Fruit fly (Drosophila melanogaster) whole organism, embryonic: ENCODE data around the gene CG17768.

Source experiments
- ATbp ChIP-seq: fragments of 200-800 bp; sonication (Bioruptor generic); optimal IDR thresholded peaks from 2 replicates; lab custom pipeline; 2017; ENCODE audit warnings: missing biosample characterization, mild to moderate bottlenecking, missing genetic modification characterization, missing genetic modification reagents
- Abd-B ChIP-seq: fragments of 200-800 bp; sonication (Bioruptor generic); optimal IDR thresholded peaks from 2 replicates; lab custom pipeline; 2018; ENCODE audit warnings: missing biosample characterization, mild to moderate bottlenecking, missing genetic modification characterization, moderate library complexity
- Aef1 ChIP-seq: fragments of 200-800 bp; sonication (Bioruptor generic); IDR thresholded peaks from 3 replicates; pipeline ENCODE4 v1.3.6; 2022; ENCODE audit warnings: missing biosample characterization, missing genetic modification characterization
- Atf3 ChIP-seq: fragments of 200-800 bp; sonication (Bioruptor generic); optimal IDR thresholded peaks from 3 replicates; lab custom pipeline; 2016; ENCODE audit warnings: missing biosample characterization, missing genetic modification characterization
- BtbVII ChIP-seq: fragments of 200-800 bp; sonication (Bioruptor generic); optimal IDR thresholded peaks from 3 replicates; lab custom pipeline; 2017; ENCODE audit warnings: missing biosample characterization, mild to moderate bottlenecking, missing genetic modification characterization
- CG11696 ChIP-seq: fragments of 200-800 bp; sonication (Bioruptor generic); IDR thresholded peaks from 2 replicates; pipeline ENCODE4 v1.3.6; 2022; ENCODE audit warnings: missing biosample characterization, missing genetic modification characterization
- CG15269 ChIP-seq: fragments of 200-800 bp; sonication (Bioruptor generic); optimal IDR thresholded peaks from 2 replicates; lab custom pipeline; 2018; ENCODE audit warnings: missing biosample characterization, mild to moderate bottlenecking, missing genetic modification characterization, moderate library complexity
- CG16815 ChIP-seq: fragments of 200-800 bp; sonication (Bioruptor generic); optimal IDR thresholded peaks from 3 replicates; lab custom pipeline; 2017; ENCODE audit warnings: missing biosample characterization, mild to moderate bottlenecking, missing genetic modification characterization
- CG17361 ChIP-seq: fragments of 200-800 bp; sonication (Bioruptor generic); IDR thresholded peaks from 3 replicates; pipeline ENCODE4 v1.3.6; 2022; ENCODE audit warnings: missing biosample characterization, missing genetic modification characterization
- CG17829 ChIP-seq: fragments of 200-800 bp; optimal IDR thresholded peaks from 2 replicates; lab custom pipeline; 2019; ENCODE audit warnings: missing biosample characterization, mild to moderate bottlenecking, missing genetic modification characterization, moderate library complexity
- CG31441 ChIP-seq: fragments of 200-800 bp; sonication (Bioruptor generic); IDR thresholded peaks from 2 replicates; pipeline ENCODE4 v1.3.6; 2022; ENCODE audit warnings: missing biosample characterization, missing genetic modification characterization
- CG4617 ChIP-seq: fragments of 200-800 bp; sonication (Bioruptor generic); optimal IDR thresholded peaks from 3 replicates; lab custom pipeline; 2016; ENCODE audit warnings: missing biosample characterization, missing genetic modification characterization, borderline replicate concordance
- CG5180 ChIP-seq: fragments of 200-800 bp; sonication (Bioruptor generic); optimal IDR thresholded peaks from 3 replicates; lab custom pipeline; 2017; ENCODE audit warnings: missing biosample characterization, missing genetic modification characterization, mild to moderate bottlenecking, moderate library complexity, missing genetic modification reagents
- CG6813 ChIP-seq: fragments of 200-800 bp; sonication (Bioruptor generic); optimal IDR thresholded peaks from 2 replicates; lab custom pipeline; 2017; ENCODE audit warnings: missing biosample characterization, missing genetic modification characterization, mild to moderate bottlenecking, moderate library complexity, missing genetic modification reagents
- CG7357 ChIP-seq: fragments of 200-800 bp; sonication (Bioruptor generic); IDR thresholded peaks from 3 replicates; pipeline ENCODE4 v1.3.6; 2022; ENCODE audit warnings: missing biosample characterization, missing genetic modification characterization
- CG8089 ChIP-seq: fragments of 200-800 bp; sonication (Bioruptor generic); optimal IDR thresholded peaks from 3 replicates; lab custom pipeline; 2016; ENCODE audit warnings: missing biosample characterization, missing genetic modification characterization
- CG8281 ChIP-seq: fragments of 200-800 bp; sonication (Bioruptor generic); optimal IDR thresholded peaks from 2 replicates; lab custom pipeline; 2018; ENCODE audit warnings: missing biosample characterization, mild to moderate bottlenecking, missing genetic modification characterization, moderate library complexity
- Chrac-16 ChIP-seq: fragments of 200-800 bp; sonication (Bioruptor generic); optimal IDR thresholded peaks from 3 replicates; lab custom pipeline; 2016; ENCODE audit warnings: missing biosample characterization, missing genetic modification characterization
- Dip3 ChIP-seq: fragments of 200-800 bp; sonication (Bioruptor generic); optimal IDR thresholded peaks from 3 replicates; lab custom pipeline; 2016; ENCODE audit warnings: missing biosample characterization, missing genetic modification characterization
- Doc2 ChIP-seq: fragments of 200-800 bp; sonication (Bioruptor generic); IDR thresholded peaks from 2 replicates; pipeline ENCODE4 v1.3.6; 2022; ENCODE audit warnings: missing biosample characterization, missing genetic modification characterization
- E2f2 ChIP-seq: fragments of 200-800 bp; sonication (Bioruptor generic); IDR thresholded peaks from 2 replicates; pipeline ENCODE4 v1.3.6; 2022; ENCODE audit warnings: missing biosample characterization, missing genetic modification characterization
- Fer1 ChIP-seq: fragments of 200-800 bp; sonication (Bioruptor generic); optimal IDR thresholded peaks from 2 replicates; lab custom pipeline; 2017; ENCODE audit warnings: missing biosample characterization, mild to moderate bottlenecking, missing genetic modification characterization
- HLH3B ChIP-seq: fragments of 200-800 bp; sonication (Bioruptor generic); IDR thresholded peaks from 2 replicates; pipeline ENCODE4 v1.3.6; 2022; ENCODE audit warnings: missing biosample characterization, missing genetic modification characterization
- HLH4C ChIP-seq: fragments of 200-800 bp; sonication (Bioruptor generic); IDR thresholded peaks from 3 replicates; pipeline ENCODE4 v1.3.6; 2022; ENCODE audit warnings: missing biosample characterization, missing genetic modification characterization; ENCODE audit not compliant: partially characterized antibody
- MBD-R2 ChIP-seq: fragments of 200-800 bp; sonication (Bioruptor generic); IDR thresholded peaks from 2 replicates; pipeline ENCODE4 v1.3.6; 2022; ENCODE audit warnings: missing biosample characterization, missing genetic modification characterization
- Max ChIP-seq: fragments of 200-800 bp; sonication (Bioruptor generic); optimal IDR thresholded peaks from 2 replicates; lab custom pipeline; 2016; ENCODE audit warnings: missing biosample characterization, mild to moderate bottlenecking, missing genetic modification characterization
- NC2α ChIP-seq: fragments of 200-800 bp; sonication (Bioruptor generic); optimal IDR thresholded peaks from 2 replicates; lab custom pipeline; 2016; ENCODE audit warnings: missing biosample characterization, missing genetic modification characterization
- NK7.1 ChIP-seq: fragments of 200-800 bp; sonication (Bioruptor generic); optimal IDR thresholded peaks from 3 replicates; lab custom pipeline; 2016; ENCODE audit warnings: missing biosample characterization, missing genetic modification characterization
- Ptx1 ChIP-seq: fragments of 200-800 bp; sonication (Bioruptor generic); IDR thresholded peaks from 2 replicates; pipeline ENCODE4 v1.3.6; 2022; ENCODE audit warnings: missing biosample characterization, missing genetic modification characterization
- Sry-δ ChIP-seq: fragments of 200-800 bp; sonication (Bioruptor generic); optimal IDR thresholded peaks from 2 replicates; lab custom pipeline; 2016; ENCODE audit warnings: missing biosample characterization, missing genetic modification characterization
- TFAM ChIP-seq: fragments of 200-800 bp; sonication (Bioruptor generic); optimal IDR thresholded peaks from 2 replicates; lab custom pipeline; 2017; ENCODE audit warnings: missing biosample characterization, missing genetic modification characterization, inconsistent platforms
- Taf1 ChIP-seq: fragments of 200-800 bp; sonication (Bioruptor generic); IDR thresholded peaks from 2 replicates; pipeline ENCODE4 v1.3.6; 2022; ENCODE audit warnings: missing biosample characterization, missing genetic modification characterization
- az2 ChIP-seq: fragments of 200-800 bp; sonication (Bioruptor generic); optimal IDR thresholded peaks from 3 replicates; lab custom pipeline; 2016; ENCODE audit warnings: missing biosample characterization, missing genetic modification characterization
- bsh ChIP-seq, 2 experiments: fragments of 200-800 bp; sonication (Bioruptor generic); optimal IDR thresholded peaks; 2 replicates each; lab custom pipeline; 2017 to 2018; ENCODE audit warnings: mild to moderate bottlenecking in 2 of 2, missing biosample characterization in 2 of 2, missing genetic modification characterization in 2 of 2, moderate library complexity in 1 of 2
- btn ChIP-seq: fragments of 200-800 bp; sonication (Bioruptor generic); optimal IDR thresholded peaks from 2 replicates; lab custom pipeline; 2016; ENCODE audit warnings: missing biosample characterization, missing genetic modification characterization
- cato ChIP-seq: fragments of 200-800 bp; sonication (Bioruptor generic); optimal IDR thresholded peaks from 2 replicates; lab custom pipeline; 2016; ENCODE audit warnings: missing biosample characterization, missing genetic modification characterization, borderline replicate concordance
- gsb-n ChIP-seq: fragments of 200-800 bp; sonication (Bioruptor generic); optimal IDR thresholded peaks from 3 replicates; lab custom pipeline; 2018; ENCODE audit warnings: missing biosample characterization, mild to moderate bottlenecking, missing genetic modification characterization
- lov ChIP-seq, 2 experiments: fragments of 200-800 bp in 1 of 2; fragments of >200 bp in 1 of 2; sonication (Bioruptor generic) in 1 of 2; IDR thresholded peaks in 1 of 2; optimal IDR thresholded peaks in 1 of 2; 2 replicates in 1 of 2; 3 replicates in 1 of 2; pipeline versions ENCODE4 v1.3.6 to Lab custom; 2017 to 2022; ENCODE audit warnings: missing biosample characterization in 1 of 2, missing genetic modification characterization in 1 of 2
- luna ChIP-seq: fragments of 200-800 bp; sonication (Bioruptor generic); optimal IDR thresholded peaks from 2 replicates; lab custom pipeline; 2016; ENCODE audit warnings: missing biosample characterization, missing genetic modification characterization
- oc ChIP-seq: fragments of 200-800 bp; sonication (Bioruptor generic); optimal IDR thresholded peaks from 2 replicates; lab custom pipeline; 2018; ENCODE audit warnings: missing biosample characterization, mild to moderate bottlenecking, missing genetic modification characterization, moderate library complexity
- odd ChIP-seq: fragments of 200-800 bp; sonication (Bioruptor generic); optimal IDR thresholded peaks from 2 replicates; lab custom pipeline; 2017; ENCODE audit warnings: missing biosample characterization, mild to moderate bottlenecking, missing genetic modification characterization
- ranshi ChIP-seq: fragments of 200-800 bp; sonication (Bioruptor generic); IDR thresholded peaks from 2 replicates; pipeline ENCODE4 v1.3.6; 2022; ENCODE audit warnings: missing biosample characterization, missing genetic modification characterization
- seq ChIP-seq: fragments of 200-800 bp; sonication (Bioruptor generic); IDR thresholded peaks from 2 replicates; pipeline ENCODE4 v1.3.6; 2022; ENCODE audit warnings: missing biosample characterization, missing genetic modification characterization
- sna ChIP-seq: fragments of 200-800 bp; sonication (Bioruptor generic); IDR thresholded peaks from 2 replicates; pipeline ENCODE4 v1.3.6; 2022; ENCODE audit warnings: missing biosample characterization, missing genetic modification characterization; ENCODE audit not compliant: partially characterized antibody
- tll ChIP-seq, 2 experiments: fragments of 200-800 bp in 1 of 2; fragments of >200 bp in 1 of 2; sonication (Bioruptor generic) in 1 of 2; optimal IDR thresholded peaks; 2 replicates each; lab custom pipeline; 2017 to 2019; ENCODE audit warnings: missing biosample characterization in 2 of 2, missing genetic modification characterization in 2 of 2, mild to moderate bottlenecking in 1 of 2, moderate library complexity in 1 of 2
- tna ChIP-seq: fragments of 200-800 bp; sonication (Bioruptor generic); IDR thresholded peaks from 2 replicates; pipeline ENCODE4 v1.3.6; 2022; ENCODE audit warnings: missing biosample characterization, missing genetic modification characterization; ENCODE audit not compliant: partially characterized antibody
- twi ChIP-seq: fragments of 200-800 bp; optimal IDR thresholded peaks from 2 replicates; lab custom pipeline; 2019; ENCODE audit warnings: missing biosample characterization, mild to moderate bottlenecking, missing genetic modification characterization, moderate library complexity
- wdn ChIP-seq: fragments of 200-800 bp; sonication (Bioruptor generic); IDR thresholded peaks from 2 replicates; pipeline ENCODE4 v1.3.6; 2022; ENCODE audit warnings: missing biosample characterization, missing genetic modification characterization

CG17768 gene

dm6 chr2L:10430802-10431476 lies 25.9 kb upstream of the CG17768 start, which contains the start of the genes Bug22 and TfIIB (continued):
- no peak for TF ChIP-seq ATbp
- no peak for TF ChIP-seq CG5180 (GFP tag; lab: Kevin White, UChicago)
- TF ChIP-seq az2 (GFP tag; lab: Kevin White, UChicago): peak; percentile 76
- TF ChIP-seq odd: peak; percentile 15
- TF ChIP-seq luna (GFP tag; lab: Kevin White, UChicago): no peak
- TF ChIP-seq CG16815: no peak
- 0 out of 2 replicates have a peak, but pooled peaks have one; percentile 64 for TF ChIP-seq ranshi (GFP tag; lab: Robert Waterston, UW)
- no peak for TF ChIP-seq TFAM (GFP tag; lab: Kevin White, UChicago)
- no peak for TF ChIP-seq tna (GFP tag; lab: Robert Waterston, UW)
- peak; percentile 47 for TF ChIP-seq Fer1
- TF ChIP-seq Dip3: peak; percentile 70
- TF ChIP-seq MBD-R2 (GFP tag; lab: Robert Waterston, UW): peak; percentile 89
- TF ChIP-seq Taf1 (GFP tag; lab: Robert Waterston, UW): peak; percentile 50; the same call in 1 of the 2 replicates
- no peak for TF ChIP-seq btn
- TF ChIP-seq HLH4C: 0 out of 3 replicates have a peak, but pooled peaks have one; percentile 33
- TF ChIP-seq Aef1 (GFP tag; lab: Robert Waterston, UW): peak; percentile 66; the same call in 2 of the 3 replicates
- TF ChIP-seq HLH3B (GFP tag; lab: Robert Waterston, UW): peak; percentile 58
- TF ChIP-seq oc (tag; lab: Kevin White, UChicago): no peak
- TF ChIP-seq gsb-n (tag; lab: Kevin White, UChicago): no peak
- peak; percentile 27 for TF ChIP-seq CG8089 (GFP tag; lab: Kevin White, UChicago)
- TF ChIP-seq Sry-δ: peak; percentile 74
- TF ChIP-seq lov (optimal IDR thresholded peaks at IDR 0.05; lab: Kevin White, UChicago): no peak
- no peak for TF ChIP-seq lov (GFP tag; IDR thresholded peaks at IDR 0.05; lab: Robert Waterston, UW)
- no peak for TF ChIP-seq CG8281 (tag; lab: Kevin White, UChicago)
- TF ChIP-seq cato: peak; percentile 33
- peak; percentile 83; the same call in 2 of the 3 replicates for TF ChIP-seq CG17361 (GFP tag; lab: Robert Waterston, UW)
- TF ChIP-seq CG7357 (GFP tag; lab: Robert Waterston, UW): no peak
- TF ChIP-seq Doc2: no peak
- peak; percentile 79 for TF ChIP-seq CG31441
- TF ChIP-seq tll (GFP tag; optimal IDR thresholded peaks at IDR 0.05; lab: Kevin White, UChicago): peak in 1 of 2 experiments; percentile 50
- no peak for TF ChIP-seq CG11696 (GFP tag; lab: Robert Waterston, UW)
- peak; percentile 85 for TF ChIP-seq Max (GFP tag; lab: Kevin White, UChicago)
- peak; percentile 75 for TF ChIP-seq Ptx1 (GFP tag; lab: Robert Waterston, UW)
- TF ChIP-seq CG15269 (tag; lab: Kevin White, UChicago): no peak
- peak; percentile 72 for TF ChIP-seq Chrac-16 (GFP tag; lab: Kevin White, UChicago)
- no peak for TF ChIP-seq NC2α (GFP tag; lab: Kevin White, UChicago)
- TF ChIP-seq sna: no peak
- peak; percentile 32 for TF ChIP-seq twi (tag; lab: Kevin White, UChicago)
- TF ChIP-seq CG4617: peak; percentile 27
- TF ChIP-seq wdn: peak; percentile 39; the same call in 1 of the 2 replicates
- peak; percentile 47 for TF ChIP-seq Atf3 (GFP tag; lab: Kevin White, UChicago)
- TF ChIP-seq bsh (GFP tag; optimal IDR thresholded peaks at IDR 0.05; lab: Kevin White, UChicago): peak in 1 of 2 experiments; percentile 56
- TF ChIP-seq CG6813 (GFP tag; lab: Kevin White, UChicago): no peak
- TF ChIP-seq Abd-B (GFP tag; lab: Kevin White, UChicago): peak; percentile 50
- TF ChIP-seq NK7.1 (GFP tag; lab: Kevin White, UChicago): no peak
- TF ChIP-seq seq: no peak
- TF ChIP-seq E2f2: peak; percentile 41; the same call in 1 of the 2 replicates
- TF ChIP-seq BtbVII (GFP tag; lab: Kevin White, UChicago): peak; percentile 56
- TF ChIP-seq CG17829 (tag; lab: Kevin White, UChicago): peak; percentile 80
